Fruit fly (Drosophila melanogaster) whole organism, embryonic: Measurements from ENCODE around the gene mus201.

Experiments used
- CG10267 ChIP-seq: fragments of 200-800 bp; sonication (Bioruptor generic); optimal IDR thresholded peaks from 2 replicates; lab custom pipeline; 2018; ENCODE audit warnings: missing biosample characterization, mild to moderate bottlenecking, missing genetic modification characterization, moderate library complexity
- CG10366 ChIP-seq: fragments of 200-800 bp; sonication (Bioruptor generic); IDR thresholded peaks from 2 replicates; pipeline ENCODE4 v1.3.6; 2022; ENCODE audit warnings: missing biosample characterization, missing genetic modification characterization
- CG11560 ChIP-seq: fragments of 200-800 bp; sonication (Bioruptor generic); IDR thresholded peaks from 3 replicates; pipeline ENCODE4 v1.3.6; 2022; ENCODE audit warnings: missing biosample characterization, missing genetic modification characterization
- CG11696 ChIP-seq: fragments of 200-800 bp; sonication (Bioruptor generic); IDR thresholded peaks from 2 replicates; pipeline ENCODE4 v1.3.6; 2022; ENCODE audit warnings: missing biosample characterization, missing genetic modification characterization
- CG12071 ChIP-seq: fragments of 200-800 bp; sonication (Bioruptor generic); optimal IDR thresholded peaks from 3 replicates; lab custom pipeline; 2018; ENCODE audit warnings: missing biosample characterization, mild to moderate bottlenecking, missing genetic modification characterization
- CG12104 ChIP-seq: fragments of 200-800 bp; sonication (Bioruptor generic); optimal IDR thresholded peaks from 3 replicates; lab custom pipeline; 2016; ENCODE audit warnings: missing biosample characterization, missing genetic modification characterization
- CG12155 ChIP-seq: fragments of 200-800 bp; sonication (Bioruptor generic); optimal IDR thresholded peaks from 3 replicates; lab custom pipeline; 2016; ENCODE audit warnings: missing biosample characterization, missing genetic modification characterization
- CG1233 ChIP-seq: fragments of 200-800 bp; sonication (Bioruptor generic); optimal IDR thresholded peaks from 4 replicates; lab custom pipeline; 2018; ENCODE audit warnings: missing biosample characterization, mild to moderate bottlenecking, missing genetic modification characterization
- CG13424 ChIP-seq: fragments of 200-800 bp; sonication (Bioruptor generic); optimal IDR thresholded peaks from 2 replicates; lab custom pipeline; 2019; ENCODE audit warnings: missing biosample characterization, mild to moderate bottlenecking, missing genetic modification characterization, moderate library complexity
- CG14014 ChIP-seq: fragments of 200-800 bp; sonication (Bioruptor generic); IDR thresholded peaks from 2 replicates; pipeline ENCODE4 v1.3.6; 2022; ENCODE audit warnings: missing biosample characterization, missing genetic modification characterization
- CG14441 ChIP-seq: fragments of 200-800 bp; sonication (Bioruptor generic); IDR thresholded peaks from 2 replicates; pipeline ENCODE4 v1.3.6; 2022; ENCODE audit warnings: missing biosample characterization, missing genetic modification characterization
- CG14667 ChIP-seq: fragments of 200-800 bp; sonication (Bioruptor generic); IDR thresholded peaks from 2 replicates; pipeline ENCODE4 v1.3.6; 2022; ENCODE audit warnings: missing biosample characterization, missing genetic modification characterization
- CG14710 ChIP-seq: fragments of 200-800 bp; sonication (Bioruptor generic); optimal IDR thresholded peaks from 3 replicates; lab custom pipeline; 2019; ENCODE audit warnings: missing biosample characterization, mild to moderate bottlenecking, missing genetic modification characterization, moderate library complexity
- CG15073 ChIP-seq: fragments of 200-800 bp; sonication (Bioruptor generic); optimal IDR thresholded peaks from 2 replicates; lab custom pipeline; 2016; ENCODE audit warnings: missing biosample characterization, missing genetic modification characterization
- CG1529 ChIP-seq: fragments of 200-800 bp; sonication (Bioruptor generic); optimal IDR thresholded peaks from 3 replicates; lab custom pipeline; 2018; ENCODE audit warnings: missing biosample characterization, missing genetic modification characterization
- CG1603 ChIP-seq: fragments of 200-800 bp; sonication (Bioruptor generic); optimal IDR thresholded peaks from 2 replicates; lab custom pipeline; 2019; ENCODE audit warnings: missing biosample characterization, mild to moderate bottlenecking, missing genetic modification characterization, moderate library complexity
- CG16813 ChIP-seq: fragments of 200-800 bp; sonication (Bioruptor generic); IDR thresholded peaks from 3 replicates; pipeline ENCODE4 v1.3.6; 2022; ENCODE audit warnings: missing biosample characterization, missing genetic modification characterization; ENCODE audit not compliant: partially characterized antibody
- CG18476 ChIP-seq: fragments of 200-800 bp; sonication (Bioruptor generic); optimal IDR thresholded peaks from 2 replicates; lab custom pipeline; 2016; ENCODE audit warnings: missing biosample characterization, mild to moderate bottlenecking, missing genetic modification characterization
- CG2712 ChIP-seq: fragments of 200-800 bp; optimal IDR thresholded peaks from 3 replicates; lab custom pipeline; 2019; ENCODE audit warnings: missing biosample characterization, mild to moderate bottlenecking, missing genetic modification characterization, moderate library complexity
- CG3281 ChIP-seq: fragments of 200-800 bp; sonication (Bioruptor generic); optimal IDR thresholded peaks from 3 replicates; lab custom pipeline; 2017; ENCODE audit warnings: missing biosample characterization, mild to moderate bottlenecking, missing genetic modification characterization
- CG34376 ChIP-seq: fragments of 200-800 bp; sonication (Bioruptor generic); optimal IDR thresholded peaks from 2 replicates; lab custom pipeline; 2018; ENCODE audit warnings: missing biosample characterization, mild to moderate bottlenecking, missing genetic modification characterization
- CG6791 ChIP-seq: fragments of 200-800 bp; sonication (Bioruptor generic); IDR thresholded peaks from 3 replicates; pipeline ENCODE4 v1.3.6; 2022; ENCODE audit warnings: missing biosample characterization, missing genetic modification characterization; ENCODE audit not compliant: partially characterized antibody
- CG9817 ChIP-seq: fragments of 200-800 bp; sonication (Bioruptor generic); optimal IDR thresholded peaks from 2 replicates; lab custom pipeline; 2018; ENCODE audit warnings: missing biosample characterization, mild to moderate bottlenecking, missing genetic modification characterization, moderate library complexity
- Chrac-16 ChIP-seq: fragments of 200-800 bp; sonication (Bioruptor generic); optimal IDR thresholded peaks from 3 replicates; lab custom pipeline; 2016; ENCODE audit warnings: missing biosample characterization, missing genetic modification characterization
- Dad ChIP-seq: fragments of 200-800 bp; sonication (Bioruptor generic); optimal IDR thresholded peaks from 3 replicates; lab custom pipeline; 2016; ENCODE audit warnings: missing biosample characterization, missing genetic modification characterization
- E2f2 ChIP-seq: fragments of 200-800 bp; sonication (Bioruptor generic); IDR thresholded peaks from 2 replicates; pipeline ENCODE4 v1.3.6; 2022; ENCODE audit warnings: missing biosample characterization, missing genetic modification characterization
- Elba2 ChIP-seq: fragments of 200-800 bp; sonication (Bioruptor generic); optimal IDR thresholded peaks from 3 replicates; lab custom pipeline; 2016; ENCODE audit warnings: missing biosample characterization, missing genetic modification characterization
- Ets65A ChIP-seq: fragments of 200-800 bp; sonication (Bioruptor generic); peaks from one replicate; lab custom pipeline; 2016; ENCODE audit warnings: missing biosample characterization, missing genetic modification characterization
- Fer3 ChIP-seq: fragments of 200-800 bp; sonication (Bioruptor generic); optimal IDR thresholded peaks from 2 replicates; lab custom pipeline; 2018; ENCODE audit warnings: missing biosample characterization, mild to moderate bottlenecking, missing genetic modification characterization, moderate library complexity
- HHEX ChIP-seq: fragments of 200-800 bp; sonication (Bioruptor generic); optimal IDR thresholded peaks from 3 replicates; lab custom pipeline; 2017; ENCODE audit warnings: missing biosample characterization, mild to moderate bottlenecking, missing genetic modification characterization, missing genetic modification reagents
- HLHmδ ChIP-seq: fragments of 200-800 bp; sonication (Bioruptor generic); optimal IDR thresholded peaks from 2 replicates; lab custom pipeline; 2018; ENCODE audit warnings: missing biosample characterization, mild to moderate bottlenecking, missing genetic modification characterization, moderate library complexity
- Sry-β ChIP-seq: fragments of 200-800 bp; sonication (Bioruptor generic); optimal IDR thresholded peaks from 2 replicates; lab custom pipeline; 2018; ENCODE audit warnings: missing biosample characterization, mild to moderate bottlenecking, missing genetic modification characterization, moderate library complexity
- al ChIP-seq: fragments of 200-800 bp; sonication (Bioruptor generic); IDR thresholded peaks from 2 replicates; pipeline ENCODE4 v1.3.6; 2022; ENCODE audit warnings: missing biosample characterization, missing genetic modification characterization
- ara ChIP-seq: fragments of 200-800 bp; sonication (Bioruptor generic); IDR thresholded peaks from 2 replicates; pipeline ENCODE4 v1.3.6; 2022; ENCODE audit warnings: missing biosample characterization, missing genetic modification characterization
- cwo ChIP-seq: fragments of 200-800 bp; sonication (Bioruptor generic); optimal IDR thresholded peaks from 3 replicates; lab custom pipeline; 2017; ENCODE audit warnings: missing biosample characterization, missing genetic modification characterization, mild to moderate bottlenecking, moderate library complexity, missing genetic modification reagents
- grau ChIP-seq: fragments of 200-800 bp; optimal IDR thresholded peaks from 3 replicates; lab custom pipeline; 2019; ENCODE audit warnings: missing biosample characterization, mild to moderate bottlenecking, missing genetic modification characterization, moderate library complexity
- klu ChIP-seq: fragments of 200-800 bp; sonication (Bioruptor generic); IDR thresholded peaks from 2 replicates; pipeline ENCODE4 v1.3.6; 2022; ENCODE audit warnings: missing biosample characterization, missing genetic modification characterization
- lmd ChIP-seq: fragments of 200-800 bp; sonication (Bioruptor generic); IDR thresholded peaks from 2 replicates; pipeline ENCODE4 v1.3.6; 2022; ENCODE audit warnings: missing biosample characterization, missing genetic modification characterization
- lola ChIP-seq, 3 experiments: fragments of >200 bp in 2 of 3; fragments of 200-800 bp in 1 of 3; sonication (Bioruptor generic) in 1 of 3; optimal IDR thresholded peaks; 2 replicates each; lab custom pipeline; 2017 to 2019; ENCODE audit warnings: missing biosample characterization in 3 of 3, missing genetic modification characterization in 3 of 3, mild to moderate bottlenecking in 1 of 3, moderate library complexity in 1 of 3
- maf-S ChIP-seq: fragments of 200-800 bp; sonication (Bioruptor generic); optimal IDR thresholded peaks from 2 replicates; lab custom pipeline; 2016; ENCODE audit warnings: missing biosample characterization, missing genetic modification characterization
- otp ChIP-seq: fragments of 200-800 bp; sonication (Bioruptor generic); IDR thresholded peaks from 3 replicates; pipeline ENCODE4, ENCODE4 v1.3.6; 2022; ENCODE audit warnings: missing biosample characterization, missing genetic modification characterization
- pan ChIP-seq, 4 experiments: fragments of >200 bp in 3 of 4; fragments of 200-800 bp in 1 of 4; sonication (Bioruptor generic) in 1 of 4; optimal IDR thresholded peaks in 3 of 4; IDR thresholded peaks in 1 of 4; 2 replicates each; pipeline versions ENCODE4 v1.3.6 to Lab custom; 2017 to 2022; ENCODE audit warnings: missing biosample characterization in 2 of 4, missing genetic modification characterization in 2 of 4, mixed read lengths in 1 of 4
- prd ChIP-seq, 3 experiments: fragments of >200 bp in 2 of 3; fragments of 200-800 bp in 1 of 3; sonication (Bioruptor generic) in 1 of 3; optimal IDR thresholded peaks in 2 of 3; IDR thresholded peaks in 1 of 3; 2 replicates in 2 of 3; 3 replicates in 1 of 3; pipeline versions ENCODE4 v1.3.6 to Lab custom; 2017 to 2022; ENCODE audit warnings: missing biosample characterization in 1 of 3, missing genetic modification characterization in 1 of 3
- pros ChIP-seq: fragments of 200-800 bp; sonication (Bioruptor generic); optimal IDR thresholded peaks from 3 replicates; lab custom pipeline; 2019; ENCODE audit warnings: missing biosample characterization, mild to moderate bottlenecking, missing genetic modification characterization, moderate library complexity
- sisA ChIP-seq: fragments of 200-800 bp; sonication (Bioruptor generic); IDR thresholded peaks from 2 replicates; pipeline ENCODE4 v1.3.6; 2022; ENCODE audit warnings: missing biosample characterization, missing genetic modification characterization
- trem ChIP-seq: fragments of 200-800 bp; optimal IDR thresholded peaks from 3 replicates; lab custom pipeline; 2019; ENCODE audit warnings: missing biosample characterization, mild to moderate bottlenecking, missing genetic modification characterization, moderate library complexity
- ttk ChIP-seq: fragments of 200-800 bp; sonication (Bioruptor generic); IDR thresholded peaks from 2 replicates; pipeline ENCODE4 v2.1.2; 2022; ENCODE audit warnings: missing biosample characterization, missing genetic modification characterization
- wdn ChIP-seq: fragments of 200-800 bp; sonication (Bioruptor generic); IDR thresholded peaks from 2 replicates; pipeline ENCODE4 v1.3.6; 2022; ENCODE audit warnings: missing biosample characterization, missing genetic modification characterization
- z ChIP-seq: fragments of 200-800 bp; sonication (Bioruptor generic); IDR thresholded peaks from 3 replicates; pipeline ENCODE4 v1.3.6; 2022; ENCODE audit warnings: missing biosample characterization, missing genetic modification characterization

mus201 gene

DNA sequence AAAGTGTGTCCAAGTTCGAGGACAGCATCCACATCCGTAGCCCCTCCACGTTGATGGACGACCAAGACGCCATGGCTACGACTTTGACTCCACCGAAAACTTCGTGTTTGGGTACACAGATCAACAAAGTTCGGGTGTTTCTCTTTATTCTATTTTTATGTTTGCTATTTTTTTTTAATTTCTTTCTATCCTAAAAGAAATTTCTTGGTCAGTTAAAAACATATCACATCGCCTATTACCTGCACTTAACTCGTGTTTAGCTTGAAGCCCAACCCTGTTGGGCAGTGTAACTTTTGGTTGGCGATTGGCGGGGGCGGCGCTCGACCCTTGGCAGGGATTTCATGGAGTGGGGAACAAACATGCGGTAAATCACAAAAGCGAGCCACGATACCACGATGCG lies 35.5 kb downstream of the mus201 start (continued):
- no peak for TF ChIP-seq wdn (GFP tag; lab: Robert Waterston, UW)
- no peak for TF ChIP-seq Elba2
- peak; percentile 67 for TF ChIP-seq CG14441 (GFP tag; lab: Robert Waterston, UW)
- peak; percentile 27 for TF ChIP-seq grau (tag; lab: Kevin White, UChicago)
- no peak for TF ChIP-seq CG15073 (GFP tag; lab: Kevin White, UChicago)
- peak; percentile 29 for TF ChIP-seq CG12155 (GFP tag; lab: Kevin White, UChicago)
- TF ChIP-seq Ets65A (GFP tag; lab: Kevin White, UChicago): peak; percentile 85
- TF ChIP-seq prd (optimal IDR thresholded peaks at IDR 0.05; lab: Kevin White, UChicago): no peak
- TF ChIP-seq prd (GFP tag; IDR thresholded peaks at IDR 0.05; lab: Robert Waterston, UW): peak; percentile 77
- peak; percentile 47; the same call in 1 of the 2 replicates for TF ChIP-seq CG14014
- peak; percentile 47; the same call in 1 of the 3 replicates for TF ChIP-seq CG11560 (tag; lab: Robert Waterston, UW)
- peak; percentile 54 for TF ChIP-seq CG1233 (GFP tag; lab: Kevin White, UChicago)
- peak; percentile 53 for TF ChIP-seq Fer3 (tag; lab: Kevin White, UChicago)
- peak; percentile 30; the same call in 1 of the 2 replicates for TF ChIP-seq E2f2 (GFP tag; lab: Robert Waterston, UW)
- peak; percentile 37 for TF ChIP-seq CG13424 (tag; lab: Kevin White, UChicago)
- no peak for TF ChIP-seq HLHmδ (GFP tag; lab: Kevin White, UChicago)
- TF ChIP-seq CG34376 (GFP tag; lab: Kevin White, UChicago): no peak
- TF ChIP-seq Chrac-16 (GFP tag; lab: Kevin White, UChicago): peak; percentile 0
- TF ChIP-seq CG3281: peak; percentile 45
- TF ChIP-seq CG1529: no peak
- peak; percentile 75 for TF ChIP-seq otp (GFP tag; lab: Robert Waterston, UW)
- TF ChIP-seq lola (GFP tag; optimal IDR thresholded peaks at IDR 0.05; lab: Kevin White, UChicago): peak in 1 of 3 experiments; percentile 63
- TF ChIP-seq al (GFP tag; lab: Robert Waterston, UW): no peak
- TF ChIP-seq HHEX (GFP tag; lab: Kevin White, UChicago): peak; percentile 68
- TF ChIP-seq CG6791 (GFP tag; lab: Robert Waterston, UW): no peak
- TF ChIP-seq CG16813 (GFP tag; lab: Robert Waterston, UW): no peak
- TF ChIP-seq CG14710: peak; percentile 59
- peak; percentile 46; the same call in 1 of the 2 replicates for TF ChIP-seq ttk (GFP tag; lab: Robert Waterston, UW)
- TF ChIP-seq CG12104: peak; percentile 8
- TF ChIP-seq Dad (GFP tag; lab: Kevin White, UChicago): no peak
- peak; percentile 55 for TF ChIP-seq CG11696 (GFP tag; lab: Robert Waterston, UW)
- peak; percentile 41 for TF ChIP-seq trem (tag; lab: Kevin White, UChicago)
- peak; percentile 47 for TF ChIP-seq CG10267
- TF ChIP-seq CG12071: peak; percentile 32
- TF ChIP-seq CG1603 (tag; lab: Kevin White, UChicago): peak; percentile 11
- no peak for TF ChIP-seq pan (optimal IDR thresholded peaks at IDR 0.05; lab: Kevin White, UChicago)
- TF ChIP-seq pan (GFP tag; optimal IDR thresholded peaks at IDR 0.05 in 1 of 2, IDR thresholded peaks at IDR 0.05 in 1 of 2): peak in 1 of 2 experiments; percentile 77
- TF ChIP-seq CG14667 (GFP tag; lab: Robert Waterston, UW): peak; percentile 61
- TF ChIP-seq klu (GFP tag; lab: Robert Waterston, UW): peak; percentile 45; the same call in 1 of the 2 replicates
- TF ChIP-seq z: no peak
- TF ChIP-seq Sry-β (GFP tag; lab: Kevin White, UChicago): no peak
- TF ChIP-seq CG2712: peak; percentile 71
- TF ChIP-seq CG9817 (tag; lab: Kevin White, UChicago): peak; percentile 7
- TF ChIP-seq CG10366 (GFP tag; lab: Robert Waterston, UW): peak; percentile 65
- TF ChIP-seq sisA: no peak
- peak; percentile 10 for TF ChIP-seq CG18476 (GFP tag; lab: Kevin White, UChicago)
- TF ChIP-seq pros (GFP tag; lab: Kevin White, UChicago): no peak
- peak; percentile 48 for TF ChIP-seq cwo
- peak; percentile 6 for TF ChIP-seq maf-S
- peak; percentile 60; the same call in 1 of the 2 replicates for TF ChIP-seq lmd (GFP tag; lab: Robert Waterston, UW)
- TF ChIP-seq ara (GFP tag; lab: Robert Waterston, UW): peak; percentile 67; the same call in 1 of the 2 replicates
